Fruit fly (Drosophila melanogaster): Measurements from ENCODE around the gene CG14137.

dm6 chr3L:11622750-11623149 is 22.9 kb upstream of the CG14137 start:
- TF ChIP-seq CTCF (optimal IDR thresholded peaks at IDR 0.05), result no peak
- no peak for TF ChIP-seq CG8478 (optimal IDR thresholded peaks at IDR 0.05)

Data from S2 (cell line).